Fruit fly (Drosophila melanogaster) whole organism: ENCODE results near the gene amd.

Experiments
- EcR ChIP-seq, 2 experiments: fragments of >200 bp; optimal IDR thresholded peaks; 2 replicates each; lab custom pipeline; 2017; ENCODE audit warnings: missing biosample characterization in 2 of 2, missing genetic modification characterization in 2 of 2, missing genetic modification reagents in 2 of 2
- pan ChIP-seq: fragments of >200 bp; optimal IDR thresholded peaks from 2 replicates; lab custom pipeline; 2017

DNA sequence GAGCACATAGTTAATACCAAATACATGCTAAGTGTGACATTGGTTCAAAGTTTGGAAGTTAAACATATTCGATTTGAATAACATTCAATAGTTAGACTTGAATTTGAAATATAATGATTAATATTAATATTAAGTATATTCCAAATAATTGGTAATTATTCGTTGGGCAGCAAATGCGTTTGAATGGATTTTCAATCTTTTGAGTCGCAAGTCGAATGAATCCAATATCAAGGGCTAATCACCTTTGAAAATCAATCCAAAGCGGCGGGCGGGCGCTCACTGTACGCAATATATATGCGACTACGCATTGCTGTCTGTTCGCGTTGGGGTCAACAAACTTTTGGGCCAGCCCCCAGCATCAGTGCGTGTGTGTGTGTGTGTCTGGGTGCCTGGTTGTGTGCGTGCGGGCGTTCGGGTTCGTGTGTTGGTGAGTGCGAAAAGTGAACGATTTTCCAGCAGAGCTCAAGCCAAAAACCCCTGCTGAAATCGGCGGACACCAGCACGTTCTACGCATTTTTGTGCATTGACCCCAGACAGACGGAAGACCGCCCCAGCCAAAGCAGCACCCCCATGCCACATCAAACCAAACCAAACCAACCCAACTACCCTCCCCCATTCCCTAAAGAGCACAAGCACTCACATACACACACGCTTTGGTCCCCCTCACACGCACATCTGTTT is 28.5 kb downstream of the amd start:
- TF ChIP-seq EcR (GFP tag; optimal IDR thresholded peaks at IDR 0.05; lab: Kevin White, UChicago) (peak in 1 of 2 experiments; percentile 58), pan (lab: Kevin White, UChicago) (no peak)
